Worm (Caenorhabditis elegans) whole organism, mixed stage, embryonic: ENCODE measurements around the gene srz-14.

ENCODE experiments used
- M03D4.4 ChIP-seq: sonication (generic microtip); optimal IDR thresholded peaks from 2 replicates; lab custom pipeline; 2017; ENCODE audit warnings: mild to moderate bottlenecking, missing genetic modification characterization, missing compliant biosample characterization
- bed-3 ChIP-seq: fragments of 200-800 bp; sonication (Bioruptor generic); optimal IDR thresholded peaks from 3 replicates; lab custom pipeline; 2018; ENCODE audit warnings: mild to moderate bottlenecking, missing genetic modification characterization, moderate library complexity, missing compliant biosample characterization
- blmp-1 ChIP-seq: fragments of 150-350 bp; optimal IDR thresholded peaks from 2 replicates; lab custom pipeline; 2014; ENCODE audit warnings: missing biosample characterization, missing genetic modification characterization
- ceh-39 ChIP-seq: fragments of 150-350 bp; optimal IDR thresholded peaks from 2 replicates; lab custom pipeline; 2014; ENCODE audit warnings: missing biosample characterization, missing genetic modification characterization
- ceh-43 ChIP-seq: fragments of 200-800 bp; sonication (Bioruptor generic); optimal IDR thresholded peaks from 2 replicates; lab custom pipeline; 2018; ENCODE audit warnings: mild to moderate bottlenecking, missing genetic modification characterization, moderate library complexity, missing compliant biosample characterization
- ceh-83 ChIP-seq: fragments of 200-800 bp; sonication (Bioruptor generic); optimal IDR thresholded peaks from 2 replicates; lab custom pipeline; 2018; ENCODE audit warnings: mild to moderate bottlenecking, missing genetic modification characterization, missing compliant biosample characterization
- ces-1 ChIP-seq: fragments of 150-350 bp; optimal IDR thresholded peaks from 2 replicates; lab custom pipeline; 2014; ENCODE audit warnings: missing biosample characterization, missing genetic modification reagents, missing genetic modification characterization
- cnd-1 ChIP-seq: fragments of 200-800 bp; sonication (Bioruptor generic); optimal IDR thresholded peaks from 2 replicates; lab custom pipeline; 2018; ENCODE audit warnings: mild to moderate bottlenecking, missing genetic modification characterization, missing compliant biosample characterization
- drap-1 ChIP-seq: fragments of 200-800 bp; sonication (Bioruptor generic); optimal IDR thresholded peaks from 3 replicates; lab custom pipeline; 2018; ENCODE audit warnings: mild to moderate bottlenecking, missing genetic modification characterization, missing compliant biosample characterization
- elt-1 ChIP-seq: sonication (generic microtip); optimal IDR thresholded peaks from 2 replicates; lab custom pipeline; 2017; ENCODE audit warnings: missing genetic modification characterization, mild to moderate bottlenecking, missing compliant biosample characterization, antibody characterized with exemption, moderate library complexity, borderline replicate concordance; ENCODE audit not compliant: insufficient read depth
- elt-3 ChIP-seq: fragments of 150-350 bp; optimal IDR thresholded peaks from 2 replicates; lab custom pipeline; 2014; ENCODE audit warnings: missing biosample characterization, missing genetic modification characterization
- flh-1 ChIP-seq: fragments of 200-800 bp; sonication (Bioruptor generic); optimal IDR thresholded peaks from 2 replicates; lab custom pipeline; 2018; ENCODE audit warnings: mild to moderate bottlenecking, missing genetic modification characterization, moderate library complexity, missing compliant biosample characterization
- ham-2 ChIP-seq: fragments of 200-800 bp; sonication (Bioruptor generic); optimal IDR thresholded peaks from 2 replicates; lab custom pipeline; 2018; ENCODE audit warnings: mild to moderate bottlenecking, missing genetic modification characterization, missing compliant biosample characterization
- hlh-1 ChIP-seq: fragments of 150-350 bp; optimal IDR thresholded peaks from 2 replicates; lab custom pipeline; 2014; ENCODE audit warnings: missing biosample characterization, missing genetic modification reagents, missing genetic modification characterization
- lin-13 ChIP-seq: fragments of 150-350 bp; optimal IDR thresholded peaks from 2 replicates; lab custom pipeline; 2014; ENCODE audit warnings: missing biosample characterization, missing genetic modification characterization
- lin-32 ChIP-seq: fragments of 200-800 bp; sonication (Bioruptor generic); optimal IDR thresholded peaks from 2 replicates; lab custom pipeline; 2018; ENCODE audit warnings: mild to moderate bottlenecking, missing genetic modification characterization, missing compliant biosample characterization
- lsy-2 ChIP-seq: fragments of 150-350 bp; optimal IDR thresholded peaks from 2 replicates; lab custom pipeline; 2014; ENCODE audit warnings: missing biosample characterization, missing genetic modification characterization
- mls-2 ChIP-seq: sonication (generic microtip); optimal IDR thresholded peaks from 2 replicates; lab custom pipeline; 2016; ENCODE audit warnings: mild to moderate bottlenecking, missing genetic modification characterization, moderate library complexity, missing compliant biosample characterization
- nhr-12 ChIP-seq: fragments of 150-350 bp; optimal IDR thresholded peaks from 2 replicates; lab custom pipeline; 2014; ENCODE audit warnings: missing biosample characterization, missing genetic modification characterization
- nhr-2 ChIP-seq: fragments of 150-350 bp; optimal IDR thresholded peaks from 2 replicates; lab custom pipeline; 2014; ENCODE audit warnings: missing biosample characterization, missing genetic modification characterization
- nhr-237 ChIP-seq: fragments of 150-350 bp; optimal IDR thresholded peaks from 2 replicates; lab custom pipeline; 2014; ENCODE audit warnings: missing biosample characterization, missing genetic modification characterization
- nhr-28 ChIP-seq: fragments of 150-350 bp; optimal IDR thresholded peaks from 2 replicates; lab custom pipeline; 2014; ENCODE audit warnings: missing biosample characterization, missing genetic modification characterization
- nhr-76 ChIP-seq: sonication (generic microtip); optimal IDR thresholded peaks from 2 replicates; lab custom pipeline; 2017; ENCODE audit warnings: missing biosample characterization, missing genetic modification characterization
- pha-4 ChIP-seq: fragments of 150-350 bp; optimal IDR thresholded peaks from 2 replicates; lab custom pipeline; 2018; ENCODE audit warnings: missing biosample characterization, missing genetic modification reagents, missing genetic modification characterization
- sem-2 ChIP-seq: fragments of 200-800 bp; sonication (Bioruptor generic); optimal IDR thresholded peaks from 2 replicates; lab custom pipeline; 2018; ENCODE audit warnings: mild to moderate bottlenecking, missing genetic modification characterization, missing compliant biosample characterization
- snpc-4 ChIP-seq: fragments of 150-350 bp; optimal IDR thresholded peaks from 2 replicates; lab custom pipeline; 2014; ENCODE audit warnings: missing biosample characterization, missing genetic modification characterization
- sptf-1 ChIP-seq: sonication (generic microtip); optimal IDR thresholded peaks from 2 replicates; lab custom pipeline; 2017; ENCODE audit warnings: mild to moderate bottlenecking, missing genetic modification characterization, moderate library complexity, missing compliant biosample characterization
- tbx-8 ChIP-seq: fragments of 200-800 bp; sonication (Bioruptor generic); optimal IDR thresholded peaks from 2 replicates; lab custom pipeline; 2018; ENCODE audit warnings: mild to moderate bottlenecking, missing genetic modification characterization, moderate library complexity, missing compliant biosample characterization
- unc-120 ChIP-seq: sonication (generic microtip); optimal IDR thresholded peaks from 2 replicates; lab custom pipeline; 2017; ENCODE audit warnings: missing genetic modification characterization, missing compliant biosample characterization; ENCODE audit not compliant: poor library complexity, severe bottlenecking
- unc-39 ChIP-seq: fragments of 150-350 bp; optimal IDR thresholded peaks from 2 replicates; lab custom pipeline; 2014; ENCODE audit warnings: missing biosample characterization, missing genetic modification characterization
- unc-62 ChIP-seq: fragments of 150-350 bp; optimal IDR thresholded peaks from 2 replicates; lab custom pipeline; 2014; ENCODE audit warnings: missing biosample characterization, missing genetic modification reagents, missing genetic modification characterization
- zip-8 ChIP-seq: fragments of 150-350 bp; optimal IDR thresholded peaks from 2 replicates; lab custom pipeline; 2014; ENCODE audit warnings: missing biosample characterization, missing genetic modification characterization
- ztf-11 ChIP-seq: fragments of 150-350 bp; optimal IDR thresholded peaks from 2 replicates; lab custom pipeline; 2014; ENCODE audit warnings: missing biosample characterization, missing genetic modification characterization

Gene srz-14

ce11 chrV:16143066-16143581 lies 40.3 kb upstream of the srz-14 start, which contains the start of gene fbxa-88:
fbxa-88 (minus strand) TSS chrV:16143116.
- TF ChIP-seq bed-3 (no peak), unc-62 (GFP tag; lab: Kevin White, UChicago) (no peak), elt-3 (tag; lab: Kevin White, UChicago) (no peak), drap-1 (GFP tag; lab: Kevin White, UChicago) (no peak), zip-8 (tag; lab: Kevin White, UChicago) (no peak), M03D4.4 (tag; lab: Kevin White, UChicago) (no peak), ceh-83 (no peak), ceh-39 (tag; lab: Kevin White, UChicago) (no peak)

- TF ChIP-seq ceh-83 (no peak), zip-8 (tag; lab: Kevin White, UChicago) (no peak), unc-39 (tag; lab: Kevin White, UChicago) (no peak), flh-1 (GFP tag; lab: Kevin White, UChicago) (no peak), lin-13 (tag; lab: Kevin White, UChicago) (no peak), M03D4.4 (tag; lab: Kevin White, UChicago) (no peak), pha-4 (tag; lab: Kevin White, UChicago) (no peak), cnd-1 (tag; lab: Kevin White, UChicago) (no peak), nhr-2 (no peak), ztf-11 (tag; lab: Kevin White, UChicago) (no peak), sptf-1 (tag; lab: Kevin White, UChicago) (no peak), sem-2 (GFP tag; lab: Kevin White, UChicago) (no peak), nhr-12 (tag; lab: Kevin White, UChicago) (no peak), ham-2 (no peak), nhr-76 (tag; lab: Kevin White, UChicago) (no peak), lin-32 (no peak), nhr-237 (tag; lab: Kevin White, UChicago) (no peak)
These were observed 38.4 kb upstream of the srz-14 start for ce11 chrV:16145009-16145408.

DNA sequence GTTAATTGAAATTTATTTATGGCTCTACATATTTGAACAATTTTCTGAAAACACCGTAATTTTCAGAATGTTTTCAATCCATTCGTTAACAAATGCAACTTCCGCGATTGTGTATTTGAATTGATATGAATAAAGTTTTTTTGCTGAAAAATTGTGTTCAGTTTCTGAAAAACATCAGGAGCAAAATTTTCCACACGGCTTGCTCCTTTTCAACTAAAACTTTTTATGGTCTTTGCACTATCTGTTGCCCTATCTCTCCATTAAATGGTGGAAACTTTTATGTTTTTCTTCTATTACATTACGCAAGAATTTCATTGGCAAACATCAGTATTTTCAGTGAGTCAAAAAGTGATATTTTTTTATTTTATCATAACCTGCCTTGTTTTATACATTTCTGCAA lies 34.7 kb upstream of the srz-14 start, which contains the start of gene F10A3.4:
TSS of gene F10A3.4 (plus strand) at position 301 of the 400 bp plus-strand sequence.
- TF ChIP-seq zip-8 (tag; lab: Kevin White, UChicago) (no peak), ceh-43 (GFP tag; lab: Kevin White, UChicago) (no peak), tbx-8 (GFP tag; lab: Kevin White, UChicago) (no peak), ham-2 (no peak), drap-1 (GFP tag; lab: Kevin White, UChicago) (no peak), mls-2 (tag; lab: Kevin White, UChicago) (no peak), snpc-4 (tag; lab: Kevin White, UChicago) (no peak), ztf-11 (tag; lab: Kevin White, UChicago) (no peak), nhr-28 (tag; lab: Kevin White, UChicago) (no peak), ces-1 (GFP tag; lab: Kevin White, UChicago) (no peak), nhr-76 (tag; lab: Kevin White, UChicago) (no peak), M03D4.4 (tag; lab: Kevin White, UChicago) (no peak), lsy-2 (tag; lab: Kevin White, UChicago) (no peak), ceh-39 (tag; lab: Kevin White, UChicago) (no peak)

- TF ChIP-seq lin-32 (no peak), hlh-1 (tag; lab: Kevin White, UChicago) (no peak), M03D4.4 (tag; lab: Kevin White, UChicago) (no peak), unc-120 (tag; lab: Kevin White, UChicago) (no peak), drap-1 (GFP tag; lab: Kevin White, UChicago) (no peak)
- TF ChIP-seq, all 35 proteins: peak for 0
These were observed 30.1 kb upstream of the srz-14 start, which contains the start of gene str-254 for ce11 chrV:16153375-16153774. str-254 (minus strand) TSS chrV:16153475.

- TF ChIP-seq unc-120 (tag; lab: Kevin White, UChicago) = no peak
- TF ChIP-seq nhr-2 = no peak
- no peak for TF ChIP-seq hlh-1 (tag; lab: Kevin White, UChicago)
- TF ChIP-seq unc-39 (tag; lab: Kevin White, UChicago) = no peak
- TF ChIP-seq blmp-1 (tag; lab: Kevin White, UChicago) = no peak
- TF ChIP-seq lin-32 = no peak
- TF ChIP-seq ceh-43 (GFP tag; lab: Kevin White, UChicago) = no peak
- no peak for TF ChIP-seq mls-2 (tag; lab: Kevin White, UChicago)
- TF ChIP-seq tbx-8 (GFP tag; lab: Kevin White, UChicago) = no peak
- TF ChIP-seq snpc-4 (tag; lab: Kevin White, UChicago) = no peak
- TF ChIP-seq elt-1 (tag; lab: Kevin White, UChicago) = no peak
These were observed 28.3 kb upstream of the srz-14 start, which contains the start of gene str-97 for ce11 chrV:16155111-16155510. str-97 (minus strand) TSS chrV:16155211.
